Worm (Caenorhabditis elegans) whole organism, dauer: ENCODE results near the gene cah-2.

Experiments used
- unc-62 ChIP-seq: sonication (generic microtip); optimal IDR thresholded peaks from 2 replicates; lab custom pipeline; 2017; ENCODE audit warnings: missing biosample characterization, missing genetic modification reagents, missing genetic modification characterization

The cah-2 gene

ce11 chrII:7483009-7483408 is at the start of gene cah-2:
Gene cah-2 (minus strand): TSS chrII:7483109.
- TF ChIP-seq unc-62 (GFP tag; lab: Kevin White, UChicago) = no peak

- TF ChIP-seq unc-62 (GFP tag; lab: Kevin White, UChicago) = no peak
Measured at ce11 chrII:7531478-7531877, 48.6 kb upstream of the cah-2 start.

ce11 chrII:7530944-7531343 is 48.0 kb upstream of the cah-2 start, which contains the start of gene wrt-1:
Gene wrt-1 (plus strand): TSS chrII:7530996.
- no peak for TF ChIP-seq unc-62 (GFP tag; lab: Kevin White, UChicago)

ce11 chrII:7529078-7529683 is 46.3 kb upstream of the cah-2 start, which contains the start of gene ZK1290.5:
Gene ZK1290.5 (plus strand): TSS chrII:7529643.
- TF ChIP-seq unc-62 (GFP tag; lab: Kevin White, UChicago) = no peak

- no peak for TF ChIP-seq unc-62 (GFP tag; lab: Kevin White, UChicago)
Measured at ce11 chrII:7528210-7528609, 45.3 kb upstream of the cah-2 start.

ce11 chrII:7525458-7525857 is 42.5 kb upstream of the cah-2 start, which contains the start of the genes ZK1290.7 and rnh-1.1:
Gene ZK1290.7 (minus strand): TSS chrII:7525558.
Gene rnh-1.1 (plus strand): TSS chrII:7525738.
- no peak for TF ChIP-seq unc-62 (GFP tag; lab: Kevin White, UChicago)

- TF ChIP-seq unc-62 (GFP tag; lab: Kevin White, UChicago) = no peak
Measured at ce11 chrII:7523281-7523680, 40.4 kb upstream of the cah-2 start, which contains the start of gene ZK1290.15. Gene ZK1290.15 (plus strand): TSS chrII:7523581.

ce11 chrII:7521420-7521819 is 38.5 kb upstream of the cah-2 start:
- TF ChIP-seq unc-62 (GFP tag; lab: Kevin White, UChicago) = no peak

- no peak for TF ChIP-seq unc-62 (GFP tag; lab: Kevin White, UChicago)
Measured at ce11 chrII:7519221-7519620, 36.3 kb upstream of the cah-2 start, which contains the start of gene glb-9. Gene glb-9 (minus strand): TSS chrII:7519321.

ce11 chrII:7505005-7505404 is 22.1 kb upstream of the cah-2 start, which contains the start of gene C28F5.1:
Gene C28F5.1 (plus strand): TSS chrII:7505305.
- TF ChIP-seq unc-62 (GFP tag; lab: Kevin White, UChicago) = no peak

- TF ChIP-seq unc-62 (GFP tag; lab: Kevin White, UChicago) = no peak
Measured at ce11 chrII:7499390-7499789, 16.5 kb upstream of the cah-2 start, which contains the start of gene srab-14. Gene srab-14 (minus strand): TSS chrII:7499490.

ce11 chrII:7496070-7496469 is 13.2 kb upstream of the cah-2 start, which contains the start of gene spi-1:
Gene spi-1 (plus strand): TSS chrII:7496247.
- no peak for TF ChIP-seq unc-62 (GFP tag; lab: Kevin White, UChicago)

ce11 chrII:7494155-7494554 is 11.2 kb upstream of the cah-2 start, which contains the start of gene R10H1.1:
Gene R10H1.1 (plus strand): TSS chrII:7494455.
- no peak for TF ChIP-seq unc-62 (GFP tag; lab: Kevin White, UChicago)

- TF ChIP-seq unc-62 (GFP tag; lab: Kevin White, UChicago) = no peak
Measured at ce11 chrII:7493599-7493998, 10.7 kb upstream of the cah-2 start, which contains the start of gene nas-23. Gene nas-23 (minus strand): TSS chrII:7493699.

- no peak for TF ChIP-seq unc-62 (GFP tag; lab: Kevin White, UChicago)
Measured at ce11 chrII:7489605-7490004, 6.7 kb upstream of the cah-2 start, which contains the start of gene D1022.9. Gene D1022.9 (minus strand): TSS chrII:7489705.

ce11 chrII:7478487-7479234 is 4.2 kb downstream of the cah-2 start, which contains the start of the genes aka-1 and ubc-6:
Gene aka-1 (minus strand): TSS chrII:7478537.
Gene ubc-6 (plus strand): TSS chrII:7479187.
- TF ChIP-seq unc-62 (GFP tag; lab: Kevin White, UChicago) = no peak
